Worm (Caenorhabditis elegans): Measurements from ENCODE around the gene ttr-12.

ttr-12 gene

DNA sequence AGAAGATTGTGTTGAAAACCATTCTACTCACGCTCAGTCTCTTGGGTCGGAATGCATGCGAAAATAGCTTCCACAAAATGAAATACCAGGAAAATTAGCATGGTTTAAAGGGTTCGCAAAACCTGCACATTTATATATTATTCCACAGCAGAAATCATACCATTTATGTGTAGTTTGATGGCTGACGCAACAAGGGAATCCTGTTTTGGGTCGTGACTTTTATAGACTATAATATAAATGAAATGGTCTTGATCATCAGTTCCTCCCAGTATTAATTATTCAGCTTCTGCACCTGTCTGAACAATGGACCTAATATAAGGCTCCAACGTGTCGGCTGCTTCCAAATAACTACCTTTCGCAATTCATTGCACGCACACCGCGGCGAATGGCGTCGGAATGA is 14.5 kb upstream of the ttr-12 start, which contains the start of gene F46B3.8:
Gene F46B3.8 (minus strand): TSS at position 101 of the 400 bp plus-strand sequence.
- TF ChIP-seq unc-39 (tag; optimal IDR thresholded peaks at IDR 0.05) (no peak), daf-12 (tag; optimal IDR thresholded peaks at IDR 0.05) (no peak), nhr-67 (tag; optimal IDR thresholded peaks at IDR 0.05) (no peak), pha-4 (tag; optimal IDR thresholded peaks at IDR 0.05) (no peak), elt-1 (tag; optimal IDR thresholded peaks at IDR 0.05) (no peak), nhr-43 (tag; optimal IDR thresholded peaks at IDR 0.05; ENCODE audit: poor library complexity, severe bottlenecking) (no peak), aly-2 (tag; optimal IDR thresholded peaks at IDR 0.05) (no peak), fos-1 (tag; optimal IDR thresholded peaks at IDR 0.05) (no peak), nhr-23 (tag; optimal IDR thresholded peaks at IDR 0.05) (no peak), lin-15B (tag; optimal IDR thresholded peaks at IDR 0.05) (no peak)

DNA sequence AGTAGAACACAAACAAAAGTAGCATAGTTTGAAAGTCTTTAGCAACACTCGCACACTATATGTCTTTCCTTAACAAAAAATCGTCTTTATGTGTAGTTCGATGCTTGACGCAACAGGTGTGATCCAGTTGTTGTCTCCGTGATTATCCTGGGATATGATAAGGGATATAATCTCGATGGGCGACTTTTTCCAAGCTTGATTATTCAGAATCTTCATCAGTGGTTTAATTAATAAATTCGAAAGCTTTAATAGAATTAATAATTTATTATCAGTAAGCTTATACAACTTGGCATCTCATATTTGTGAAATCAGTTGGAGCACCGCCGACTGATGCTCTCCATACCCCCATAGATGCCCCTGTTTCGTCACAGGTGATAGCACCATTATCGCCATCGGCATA is 10.0 kb upstream of the ttr-12 start, which contains the start of gene F46B3.7:
Gene F46B3.7 (minus strand): TSS at position 101 of the 400 bp plus-strand sequence.
- TF ChIP-seq ceh-28 (tag; optimal IDR thresholded peaks at IDR 0.05) (no peak), elt-2 (tag; optimal IDR thresholded peaks at IDR 0.05) (no peak), eor-1 (tag; optimal IDR thresholded peaks at IDR 0.05) (no peak), skn-1 (tag; optimal IDR thresholded peaks at IDR 0.05) (no peak), ama-1 (optimal IDR thresholded peaks at IDR 0.05) (no peak), nfya-1 (tag; optimal IDR thresholded peaks at IDR 0.05; ENCODE audit: insufficient read depth) (no peak), nhr-67 (tag; optimal IDR thresholded peaks at IDR 0.05) (no peak), elt-1 (tag; optimal IDR thresholded peaks at IDR 0.05) (no peak), lin-39 (tag; optimal IDR thresholded peaks at IDR 0.05) (no peak), ZK546.5 (tag; optimal IDR thresholded peaks at IDR 0.05) (no peak), elt-3 (tag; optimal IDR thresholded peaks at IDR 0.05) (no peak), ceh-82 (tag; optimal IDR thresholded peaks at IDR 0.05) (no peak), fkh-2 (tag; optimal IDR thresholded peaks at IDR 0.05) (no peak), R02D3.7 (tag; optimal IDR thresholded peaks at IDR 0.05) (no peak)

DNA sequence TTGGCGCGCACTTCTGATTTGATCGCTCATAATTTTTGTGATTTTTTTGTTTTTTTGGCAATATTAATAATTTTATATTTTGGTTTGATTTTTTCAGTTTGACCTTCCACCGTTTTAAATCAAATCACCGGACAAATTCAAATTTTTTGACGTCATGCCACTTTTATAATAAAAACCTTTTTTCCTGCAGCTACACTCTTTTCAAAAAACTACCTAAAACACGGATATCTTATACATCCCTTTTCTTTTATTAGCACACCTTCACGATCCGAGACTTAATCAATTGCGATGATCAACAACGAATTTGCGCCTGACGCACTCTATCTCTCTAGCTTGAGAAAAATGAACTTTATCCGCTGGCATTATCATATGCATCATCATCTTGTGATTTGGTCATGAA is 906 bp upstream of the ttr-12 start, which contains the start of gene grd-2:
Gene grd-2 (plus strand): TSS at position 301 of the 400 bp plus-strand sequence.
- TF ChIP-seq unc-62 (GFP tag; optimal IDR thresholded peaks at IDR 0.05) (no peak), nhr-11 (tag; optimal IDR thresholded peaks at IDR 0.05) (no peak), fkh-10 (GFP tag; optimal IDR thresholded peaks at IDR 0.05) (no peak), ZK546.5 (tag; optimal IDR thresholded peaks at IDR 0.05) (no peak), mml-1 (tag; optimal IDR thresholded peaks at IDR 0.05) (no peak), nhr-23 (tag; optimal IDR thresholded peaks at IDR 0.05) (no peak), fos-1 (tag; optimal IDR thresholded peaks at IDR 0.05) (no peak), nhr-25 (tag; optimal IDR thresholded peaks at IDR 0.05) (no peak), ceh-9 (tag; optimal IDR thresholded peaks at IDR 0.05) (no peak), nhr-76 (tag; optimal IDR thresholded peaks at IDR 0.05) (no peak), hmg-11 (tag; optimal IDR thresholded peaks at IDR 0.05) (no peak), ztf-4 (tag; optimal IDR thresholded peaks at IDR 0.05) (no peak), elt-2 (tag; optimal IDR thresholded peaks at IDR 0.05) (no peak), mdl-1 (tag; optimal IDR thresholded peaks at IDR 0.05) (no peak), aly-2 (tag; optimal IDR thresholded peaks at IDR 0.05) (no peak)

DNA sequence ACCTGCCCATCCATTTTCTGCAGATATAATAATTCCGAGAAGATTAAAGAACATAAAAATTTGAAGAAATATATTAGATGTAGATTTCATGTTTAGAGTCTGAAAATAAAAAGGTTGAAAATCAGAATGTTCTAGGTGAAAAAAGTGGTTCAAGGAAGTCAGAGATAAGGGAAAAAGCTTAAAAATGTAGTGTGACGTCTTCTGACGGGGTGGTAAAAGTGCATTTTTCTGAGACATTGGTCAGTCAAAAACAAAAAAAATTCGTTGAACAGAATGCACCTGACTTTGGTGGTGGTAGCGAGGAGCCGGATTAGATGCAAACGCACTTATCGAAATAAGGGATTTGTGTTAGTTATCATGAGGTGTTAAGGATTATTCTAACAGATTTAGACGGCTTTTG is 2.0 kb downstream of the ttr-12 start, which contains the start of gene F46B3.23:
Gene F46B3.23 (minus strand): TSS at position 101 of the 400 bp plus-strand sequence.
- no peak for TF ChIP-seq tbx-2 (tag; optimal IDR thresholded peaks at IDR 0.05)
- no peak for TF ChIP-seq nhr-76 (tag; optimal IDR thresholded peaks at IDR 0.05)
- TF ChIP-seq nhr-12 (tag; optimal IDR thresholded peaks at IDR 0.05), result no peak
- TF ChIP-seq daf-12 (tag; optimal IDR thresholded peaks at IDR 0.05), result no peak
- no peak for TF ChIP-seq nhr-237 (tag; optimal IDR thresholded peaks at IDR 0.05)

DNA sequence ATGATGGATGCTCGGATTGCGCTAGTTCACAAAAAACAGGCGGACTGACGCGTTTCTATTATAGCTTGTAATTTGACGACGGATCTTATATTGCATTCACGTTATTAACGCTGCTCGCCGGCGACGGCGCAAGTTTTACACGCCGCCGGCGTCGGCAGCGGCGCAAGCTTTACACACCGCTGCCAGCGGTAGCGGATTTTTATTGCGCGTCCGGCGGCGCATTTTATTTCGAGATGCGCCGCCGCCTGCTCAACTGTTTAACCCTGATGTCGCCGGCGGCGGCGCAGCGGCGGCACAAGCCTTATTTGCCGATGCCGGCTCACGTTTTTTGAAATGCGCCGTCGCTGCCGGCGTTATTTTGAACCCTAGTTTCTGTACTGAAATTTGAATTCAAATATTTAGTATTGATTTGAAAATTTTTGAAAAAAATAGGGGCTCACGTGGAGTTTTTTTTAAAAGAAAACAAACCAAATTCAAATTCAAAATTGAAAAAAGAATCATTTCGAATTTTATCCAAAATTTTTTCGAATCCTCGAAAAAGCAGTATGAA is 3.9 kb downstream of the ttr-12 start, which contains the start of gene ttr-57:
Gene ttr-57 (plus strand): TSS at position 500 of the 550 bp plus-strand sequence.
- TF ChIP-seq ama-1 (optimal IDR thresholded peaks at IDR 0.05) (no peak), eor-1 (tag; optimal IDR thresholded peaks at IDR 0.05) (no peak), elt-1 (tag; optimal IDR thresholded peaks at IDR 0.05) (no peak), nhr-12 (tag; optimal IDR thresholded peaks at IDR 0.05) (no peak), mml-1 (tag; optimal IDR thresholded peaks at IDR 0.05) (no peak), sea-2 (GFP tag; optimal IDR thresholded peaks at IDR 0.05) (no peak), nfya-1 (tag; optimal IDR thresholded peaks at IDR 0.05; ENCODE audit: insufficient read depth) (no peak), nhr-25 (tag; optimal IDR thresholded peaks at IDR 0.05) (no peak), zag-1 (tag; optimal IDR thresholded peaks at IDR 0.05) (no peak), ztf-4 (tag; optimal IDR thresholded peaks at IDR 0.05) (no peak), egl-5 (tag; optimal IDR thresholded peaks at IDR 0.05) (no peak), ceh-28 (tag; optimal IDR thresholded peaks at IDR 0.05) (no peak), fkh-2 (tag; optimal IDR thresholded peaks at IDR 0.05) (no peak), nhr-67 (tag; optimal IDR thresholded peaks at IDR 0.05) (no peak), pha-4 (tag; optimal IDR thresholded peaks at IDR 0.05) (no peak)
